Worm (Caenorhabditis elegans) whole organism, young adult: ENCODE results near the gene F34D10.4.

Experiments
- hmg-20 ChIP-seq: fragments of 200-800 bp; sonication (Bioruptor generic); IDR thresholded peaks from 2 replicates; pipeline ENCODE4 v1.3.6; 2022; ENCODE audit warnings: missing genetic modification reagents, missing genetic modification characterization, missing compliant biosample characterization
- unc-62 ChIP-seq: fragments of 150-350 bp; optimal IDR thresholded peaks from 2 replicates; lab custom pipeline; 2014; ENCODE audit warnings: missing biosample characterization, missing genetic modification reagents, missing genetic modification characterization
- ztf-6 ChIP-seq: fragments of 200-800 bp; sonication (Bioruptor generic); IDR thresholded peaks from 2 replicates; pipeline ENCODE4 v1.3.6; 2022; ENCODE audit warnings: missing genetic modification reagents, missing genetic modification characterization, missing compliant biosample characterization

ce11 chrIII:3734007-3734406 is 2.4 kb upstream of the F34D10.4 start, which contains the start of gene F34D10.3:
- TF ChIP-seq unc-62 (GFP tag; lab: Kevin White, UChicago) (no peak), ztf-6 (GFP tag; lab: Robert Waterston, UW) (no peak), hmg-20 (GFP tag; lab: Robert Waterston, UW) (no peak)
